Fruit fly (Drosophila melanogaster) whole organism, embryonic: ENCODE measurements around the gene Brms1.
A peak's percentile ranks its signal among the peaks of the same experiment; 100 is the strongest.

ENCODE experiments used
- Atf6 ChIP-seq: fragments of 200-800 bp; sonication (Bioruptor generic); IDR thresholded peaks from 2 replicates; pipeline ENCODE4 v1.3.6; 2022; ENCODE audit warnings: missing biosample characterization, missing genetic modification characterization
- B-H2 ChIP-seq: fragments of 200-800 bp; sonication (Bioruptor generic); optimal IDR thresholded peaks from 2 replicates; lab custom pipeline; 2018; ENCODE audit warnings: missing biosample characterization, mild to moderate bottlenecking, missing genetic modification characterization
- Blimp-1 ChIP-seq: fragments of 200-800 bp; sonication (Bioruptor generic); optimal IDR thresholded peaks from 3 replicates; lab custom pipeline; 2018; ENCODE audit warnings: missing biosample characterization, missing genetic modification characterization, mild to moderate bottlenecking, moderate library complexity, missing genetic modification reagents
- CG14441 ChIP-seq: fragments of 200-800 bp; sonication (Bioruptor generic); IDR thresholded peaks from 2 replicates; pipeline ENCODE4 v1.3.6; 2022; ENCODE audit warnings: missing biosample characterization, missing genetic modification characterization
- CG14667 ChIP-seq: fragments of 200-800 bp; sonication (Bioruptor generic); IDR thresholded peaks from 2 replicates; pipeline ENCODE4 v1.3.6; 2022; ENCODE audit warnings: missing biosample characterization, missing genetic modification characterization
- CG15073 ChIP-seq: fragments of 200-800 bp; sonication (Bioruptor generic); optimal IDR thresholded peaks from 2 replicates; lab custom pipeline; 2016; ENCODE audit warnings: missing biosample characterization, missing genetic modification characterization
- CG15479 ChIP-seq: fragments of 200-800 bp; sonication (Bioruptor generic); optimal IDR thresholded peaks from 3 replicates; lab custom pipeline; 2019; ENCODE audit warnings: missing biosample characterization, mild to moderate bottlenecking, missing genetic modification characterization, moderate library complexity
- CG1792 ChIP-seq: fragments of 200-800 bp; sonication (Bioruptor generic); optimal IDR thresholded peaks from 2 replicates; lab custom pipeline; 2016; ENCODE audit warnings: missing biosample characterization, missing genetic modification characterization
- CG18011 ChIP-seq: fragments of 200-800 bp; sonication (Bioruptor generic); optimal IDR thresholded peaks from 2 replicates; lab custom pipeline; 2017; ENCODE audit warnings: missing biosample characterization, missing genetic modification characterization, mild to moderate bottlenecking, moderate library complexity, missing genotype
- CG1832 ChIP-seq: fragments of 200-800 bp; sonication (Bioruptor generic); optimal IDR thresholded peaks from 2 replicates; lab custom pipeline; 2017; ENCODE audit warnings: missing biosample characterization, mild to moderate bottlenecking, missing genetic modification characterization, inconsistent platforms
- CG18476 ChIP-seq: fragments of 200-800 bp; sonication (Bioruptor generic); optimal IDR thresholded peaks from 2 replicates; lab custom pipeline; 2016; ENCODE audit warnings: missing biosample characterization, mild to moderate bottlenecking, missing genetic modification characterization
- CG2120 ChIP-seq: fragments of 200-800 bp; sonication (Bioruptor generic); optimal IDR thresholded peaks from 3 replicates; lab custom pipeline; 2016; ENCODE audit warnings: missing biosample characterization, missing genetic modification characterization
- CG2199 ChIP-seq: fragments of 200-800 bp; sonication (Bioruptor generic); IDR thresholded peaks from 3 replicates; pipeline ENCODE4 v1.3.6; 2022; ENCODE audit warnings: missing biosample characterization, missing genetic modification characterization
- CG2678 ChIP-seq: fragments of 200-800 bp; sonication (Bioruptor generic); optimal IDR thresholded peaks from 3 replicates; lab custom pipeline; 2019; ENCODE audit warnings: missing biosample characterization, mild to moderate bottlenecking, missing genetic modification characterization, moderate library complexity
- CG2712 ChIP-seq: fragments of 200-800 bp; optimal IDR thresholded peaks from 3 replicates; lab custom pipeline; 2019; ENCODE audit warnings: missing biosample characterization, mild to moderate bottlenecking, missing genetic modification characterization, moderate library complexity
- CG2889 ChIP-seq: fragments of 200-800 bp; sonication (Bioruptor generic); IDR thresholded peaks from 3 replicates; pipeline ENCODE4 v1.3.6; 2022; ENCODE audit warnings: missing biosample characterization, missing genetic modification characterization
- CG31365 ChIP-seq: fragments of 200-800 bp; sonication (Bioruptor generic); optimal IDR thresholded peaks from 2 replicates; lab custom pipeline; 2018; ENCODE audit warnings: missing biosample characterization, mild to moderate bottlenecking, missing genetic modification characterization
- CG32767 ChIP-seq: fragments of 200-800 bp; sonication (Bioruptor generic); IDR thresholded peaks from 2 replicates; pipeline ENCODE4 v1.3.6; 2022; ENCODE audit warnings: missing biosample characterization, missing genetic modification characterization
- CG7357 ChIP-seq: fragments of 200-800 bp; sonication (Bioruptor generic); IDR thresholded peaks from 3 replicates; pipeline ENCODE4 v1.3.6; 2022; ENCODE audit warnings: missing biosample characterization, missing genetic modification characterization
- CG7786 ChIP-seq: fragments of 200-800 bp; sonication (Bioruptor generic); optimal IDR thresholded peaks from 2 replicates; lab custom pipeline; 2016; ENCODE audit warnings: missing biosample characterization, missing genetic modification characterization
- CG9437 ChIP-seq: fragments of 200-800 bp; sonication (Bioruptor generic); optimal IDR thresholded peaks from 2 replicates; lab custom pipeline; 2018; ENCODE audit warnings: missing biosample characterization, mild to moderate bottlenecking, missing genetic modification characterization
- Camta ChIP-seq: fragments of 200-800 bp; sonication (Bioruptor generic); optimal IDR thresholded peaks from 2 replicates; lab custom pipeline; 2016; ENCODE audit warnings: missing biosample characterization, missing genetic modification characterization
- CkIIα-i1 ChIP-seq: fragments of 200-800 bp; sonication (Bioruptor generic); IDR thresholded peaks from 2 replicates; pipeline ENCODE4 v1.3.6; 2022; ENCODE audit warnings: missing biosample characterization, missing genetic modification characterization
- CoRest ChIP-seq: fragments of 200-800 bp; sonication (Bioruptor generic); optimal IDR thresholded peaks from 3 replicates; lab custom pipeline; 2018; ENCODE audit warnings: missing biosample characterization, mild to moderate bottlenecking, missing genetic modification characterization, moderate library complexity
- E2f2 ChIP-seq: fragments of 200-800 bp; sonication (Bioruptor generic); IDR thresholded peaks from 2 replicates; pipeline ENCODE4 v1.3.6; 2022; ENCODE audit warnings: missing biosample characterization, missing genetic modification characterization
- Elba2 ChIP-seq: fragments of 200-800 bp; sonication (Bioruptor generic); optimal IDR thresholded peaks from 3 replicates; lab custom pipeline; 2016; ENCODE audit warnings: missing biosample characterization, missing genetic modification characterization
- Ets65A ChIP-seq: fragments of 200-800 bp; sonication (Bioruptor generic); peaks from one replicate; lab custom pipeline; 2016; ENCODE audit warnings: missing biosample characterization, missing genetic modification characterization
- Fer2 ChIP-seq: fragments of 200-800 bp; sonication (Bioruptor generic); optimal IDR thresholded peaks from 2 replicates; lab custom pipeline; 2018; ENCODE audit warnings: missing biosample characterization, mild to moderate bottlenecking, missing genetic modification characterization, moderate library complexity
- GATAe ChIP-seq: fragments of 200-800 bp; sonication (Bioruptor generic); conservative IDR thresholded peaks from 2 replicates; pipeline ENCODE4 v1.3.6; 2022; ENCODE audit warnings: missing biosample characterization, missing genetic modification characterization
- Gug ChIP-seq: fragments of 200-800 bp; sonication (Bioruptor generic); IDR thresholded peaks from 4 replicates; pipeline ENCODE4 v1.3.6; 2022; ENCODE audit warnings: missing biosample characterization, missing genetic modification characterization
- H15 ChIP-seq: fragments of 200-800 bp; sonication (Bioruptor generic); IDR thresholded peaks from 3 replicates; pipeline ENCODE4 v1.3.6; 2022; ENCODE audit warnings: missing biosample characterization, missing genetic modification characterization
- Hmx ChIP-seq: fragments of 200-800 bp; sonication (Bioruptor generic); optimal IDR thresholded peaks from 2 replicates; lab custom pipeline; 2016; ENCODE audit warnings: missing biosample characterization, missing genetic modification characterization
- Jarid2 ChIP-seq: fragments of 200-800 bp; sonication (Bioruptor generic); optimal IDR thresholded peaks from 3 replicates; lab custom pipeline; 2017; ENCODE audit warnings: mild to moderate bottlenecking, missing biosample characterization, missing genetic modification reagents, missing genetic modification characterization
- Mad ChIP-seq: fragments of 200-800 bp; sonication (Bioruptor generic); optimal IDR thresholded peaks from 2 replicates; lab custom pipeline; 2016; ENCODE audit warnings: missing biosample characterization, missing genetic modification characterization
- Mrtf ChIP-seq: fragments of 200-800 bp; sonication (Bioruptor generic); IDR thresholded peaks from 3 replicates; pipeline ENCODE4 v1.3.6; 2022; ENCODE audit warnings: missing biosample characterization, missing genetic modification characterization
- Nf-YB ChIP-seq: fragments of 200-800 bp; sonication (Bioruptor generic); optimal IDR thresholded peaks from 3 replicates; lab custom pipeline; 2019; ENCODE audit warnings: missing biosample characterization, mild to moderate bottlenecking, missing genetic modification characterization, moderate library complexity
- Opbp ChIP-seq: fragments of 200-800 bp; sonication (Bioruptor generic); IDR thresholded peaks from 3 replicates; pipeline ENCODE4 v1.3.6; 2022; ENCODE audit warnings: missing biosample characterization, missing genetic modification characterization; ENCODE audit not compliant: partially characterized antibody
- Pdp1 ChIP-seq, 2 experiments: fragments of 200-800 bp; sonication (Bioruptor generic); optimal IDR thresholded peaks; 3 replicates each; lab custom pipeline; 2016; ENCODE audit warnings: missing biosample characterization in 2 of 2, missing genetic modification characterization in 2 of 2, mild to moderate bottlenecking in 1 of 2, moderate library complexity in 1 of 2
- ab ChIP-seq: fragments of 200-800 bp; sonication (Bioruptor generic); optimal IDR thresholded peaks from 2 replicates; lab custom pipeline; 2016; ENCODE audit warnings: missing biosample characterization, missing genetic modification characterization
- cwo ChIP-seq: fragments of 200-800 bp; sonication (Bioruptor generic); optimal IDR thresholded peaks from 3 replicates; lab custom pipeline; 2017; ENCODE audit warnings: missing biosample characterization, missing genetic modification characterization, mild to moderate bottlenecking, moderate library complexity, missing genetic modification reagents
- danr ChIP-seq: fragments of 200-800 bp; sonication (Bioruptor generic); IDR thresholded peaks from 2 replicates; pipeline ENCODE4 v1.3.6; 2022; ENCODE audit warnings: missing biosample characterization, missing genetic modification characterization
- nom ChIP-seq: fragments of 200-800 bp; sonication (Bioruptor generic); optimal IDR thresholded peaks from 2 replicates; lab custom pipeline; 2017; ENCODE audit warnings: missing biosample characterization, missing genetic modification characterization, mild to moderate bottlenecking, moderate library complexity, missing genetic modification reagents
- org-1 ChIP-seq: fragments of 200-800 bp; sonication (Bioruptor generic); optimal IDR thresholded peaks from 2 replicates; lab custom pipeline; 2017; ENCODE audit warnings: missing biosample characterization, missing genetic modification characterization
- pan ChIP-seq, 4 experiments: fragments of >200 bp in 3 of 4; fragments of 200-800 bp in 1 of 4; sonication (Bioruptor generic) in 1 of 4; optimal IDR thresholded peaks in 3 of 4; IDR thresholded peaks in 1 of 4; 2 replicates each; pipeline versions ENCODE4 v1.3.6 to Lab custom; 2017 to 2022; ENCODE audit warnings: missing biosample characterization in 2 of 4, missing genetic modification characterization in 2 of 4, mixed read lengths in 1 of 4
- repo ChIP-seq: fragments of 200-800 bp; sonication (Bioruptor generic); optimal IDR thresholded peaks from 2 replicates; lab custom pipeline; 2016; ENCODE audit warnings: missing biosample characterization, missing genetic modification characterization
- run ChIP-seq: fragments of 200-800 bp; sonication (Bioruptor generic); optimal IDR thresholded peaks from 3 replicates; lab custom pipeline; 2018; ENCODE audit warnings: missing biosample characterization, mild to moderate bottlenecking, missing genetic modification characterization
- sens ChIP-seq: fragments of 200-800 bp; sonication (Bioruptor generic); peaks from one replicate; lab custom pipeline; 2016; ENCODE audit warnings: missing biosample characterization, missing genetic modification characterization
- tio ChIP-seq: fragments of 200-800 bp; sonication (Bioruptor generic); optimal IDR thresholded peaks from 2 replicates; lab custom pipeline; 2017; ENCODE audit warnings: missing biosample characterization, missing genetic modification characterization, inconsistent platforms
- tx ChIP-seq: fragments of 200-800 bp; sonication (Bioruptor generic); optimal IDR thresholded peaks from 2 replicates; lab custom pipeline; 2016; ENCODE audit warnings: missing biosample characterization, missing genetic modification characterization
- wor ChIP-seq: fragments of 200-800 bp; sonication (Bioruptor generic); IDR thresholded peaks from 2 replicates; pipeline ENCODE4 v1.3.6; 2022; ENCODE audit warnings: missing biosample characterization, missing genetic modification characterization
- zf30C ChIP-seq: fragments of 200-800 bp; sonication (Bioruptor generic); optimal IDR thresholded peaks from 3 replicates; lab custom pipeline; 2018; ENCODE audit warnings: missing biosample characterization, mild to moderate bottlenecking, missing genetic modification characterization

Gene Brms1

dm6 chrX:12957412-12957895 lies 48.0 kb upstream of the Brms1 start, which contains the start of gene hec (continued):
- TF ChIP-seq CG2199 (GFP tag; lab: Robert Waterston, UW) (no peak), Fer2 (tag; lab: Kevin White, UChicago) (no peak), danr (no peak), tio (GFP tag; lab: Kevin White, UChicago) (no peak), tx (GFP tag; lab: Kevin White, UChicago) (no peak), Hmx (no peak), CG1792 (no peak), Camta (no peak), Atf6 (GFP tag; lab: Robert Waterston, UW) (no peak), CG9437 (no peak), H15 (no peak), CG2120 (GFP tag; lab: Kevin White, UChicago) (peak; percentile 58), CG14667 (GFP tag; lab: Robert Waterston, UW) (no peak), CG7786 (GFP tag; lab: Kevin White, UChicago) (no peak), Opbp (no peak), CG14441 (GFP tag; lab: Robert Waterston, UW) (no peak), CoRest (tag; lab: Kevin White, UChicago) (peak; percentile 9), CG2889 (GFP tag; lab: Robert Waterston, UW) (no peak), org-1 (GFP tag; lab: Kevin White, UChicago) (no peak), Ets65A (peak; percentile 39), Gug (GFP tag; lab: Robert Waterston, UW) (no peak), CG31365 (tag; lab: Kevin White, UChicago) (peak; percentile 90), cwo (GFP tag; lab: Kevin White, UChicago) (no peak), repo (no peak), CG18476 (GFP tag; lab: Kevin White, UChicago) (no peak), CG15479 (GFP tag; lab: Kevin White, UChicago) (no peak), CG15073 (no peak), CG18011 (GFP tag; lab: Kevin White, UChicago) (no peak), Mrtf (GFP tag; lab: Robert Waterston, UW) (no peak), sens (GFP tag; lab: Kevin White, UChicago) (peak; percentile 71), CG7357 (GFP tag; lab: Robert Waterston, UW) (no peak), CG32767 (GFP tag; lab: Robert Waterston, UW) (no peak), CkIIα-i1 (GFP tag; lab: Robert Waterston, UW) (no peak), CG1832 (GFP tag; lab: Kevin White, UChicago) (no peak), B-H2 (no peak), nom (GFP tag; lab: Kevin White, UChicago) (no peak), Jarid2 (GFP tag; lab: Kevin White, UChicago) (no peak), Mad (GFP tag; lab: Kevin White, UChicago) (no peak), Blimp-1 (GFP tag; lab: Kevin White, UChicago) (no peak), CG2712 (tag; lab: Kevin White, UChicago) (no peak), run (tag; lab: Kevin White, UChicago) (no peak), Elba2 (GFP tag; lab: Kevin White, UChicago) (no peak), wor (GFP tag; lab: Robert Waterston, UW) (no peak), Pdp1 (GFP tag; optimal IDR thresholded peaks at IDR 0.05; lab: Kevin White, UChicago) (peak in 1 of 2 experiments; percentile 3), zf30C (GFP tag; lab: Kevin White, UChicago) (peak; percentile 54), E2f2 (GFP tag; lab: Robert Waterston, UW) (peak; percentile 15; the same call in 1 of the 2 replicates), CG2678 (tag; lab: Kevin White, UChicago) (peak; percentile 55), Nf-YB (GFP tag; lab: Kevin White, UChicago) (no peak), pan (optimal IDR thresholded peaks at IDR 0.05; lab: Kevin White, UChicago) (no peak), pan (GFP tag; optimal IDR thresholded peaks at IDR 0.05 in 1 of 2, IDR thresholded peaks at IDR 0.05 in 1 of 2) (peak in 1 of 2 experiments; percentile 14), ab (GFP tag; lab: Kevin White, UChicago) (no peak), GATAe (GFP tag; lab: Robert Waterston, UW) (no peak)
